Worm (Caenorhabditis elegans): ENCODE results near the gene srh-243.

ce11 chrV:2891927-2892326 is 21.7 kb downstream of the srh-243 start, which contains the start of gene F37B4.15:
- no peak for TF ChIP-seq nhr-76 (tag; optimal IDR thresholded peaks at IDR 0.05)
- no peak for TF ChIP-seq nhr-77 (tag; optimal IDR thresholded peaks at IDR 0.05)
- TF ChIP-seq zfp-2 (tag; optimal IDR thresholded peaks at IDR 0.05) = no peak
- TF ChIP-seq fos-1 (tag; optimal IDR thresholded peaks at IDR 0.05) = no peak
- TF ChIP-seq lin-13 (GFP tag; optimal IDR thresholded peaks at IDR 0.05) = no peak
- TF ChIP-seq ceh-28 (tag; optimal IDR thresholded peaks at IDR 0.05) = no peak
- no peak for TF ChIP-seq skn-1 (tag; optimal IDR thresholded peaks at IDR 0.05)
- TF ChIP-seq unc-62 (GFP tag; optimal IDR thresholded peaks at IDR 0.05 in 1 of 2) = no peak
- no peak for TF ChIP-seq unc-62 (tag; optimal IDR thresholded peaks at IDR 0.05)
- no peak for TF ChIP-seq pha-4 (GFP tag; IDR thresholded peaks at IDR 0.05)
- TF ChIP-seq pha-4 (tag; optimal IDR thresholded peaks at IDR 0.05) = no peak

Data from whole organism, L4 larva.